Fruit fly (Drosophila melanogaster) whole organism, adult: ENCODE measurements around the gene CG10694.

ENCODE experiments used
- CG5204 ChIP-seq: fragments of 200-800 bp; sonication (Bioruptor generic); optimal IDR thresholded peaks from 2 replicates; lab custom pipeline; 2016; ENCODE audit warnings: missing biosample characterization, missing genetic modification characterization
- CG7045 ChIP-seq: fragments of 200-800 bp; sonication (Bioruptor generic); optimal IDR thresholded peaks from 2 replicates; lab custom pipeline; 2017; ENCODE audit warnings: missing biosample characterization, mild to moderate bottlenecking, missing genetic modification characterization
- Crg-1 ChIP-seq: fragments of 200-800 bp; sonication (Bioruptor generic); optimal IDR thresholded peaks from 2 replicates; lab custom pipeline; 2016; ENCODE audit warnings: missing biosample characterization, missing genetic modification characterization

dm6 chr3R:24091653-24092052 is 15.5 kb upstream of the CG10694 start:
- TF ChIP-seq Crg-1 (GFP tag; lab: Kevin White, UChicago) (no peak), CG5204 (GFP tag; lab: Kevin White, UChicago) (no peak), CG7045 (GFP tag; lab: Kevin White, UChicago) (no peak)
